Worm (Caenorhabditis elegans): ENCODE data around the gene nhr-242.

Gene nhr-242

ce11 chrIV:2599634-2600033, 18.3 kb upstream of the nhr-242 start (continued):
- peak; percentile 60; the same call in 1 of the 2 replicates for TF ChIP-seq nfyb-1 (GFP tag; IDR thresholded peaks at IDR 0.05)
- peak; percentile 21 for TF ChIP-seq pha-4 (tag; optimal IDR thresholded peaks at IDR 0.05)
- peak; percentile 87 for TF ChIP-seq hmg-1.2 (GFP tag; IDR thresholded peaks at IDR 0.05)
- TF ChIP-seq hlh-12 (tag; optimal IDR thresholded peaks at IDR 0.05): no peak
- TF ChIP-seq chd-7 (tag; optimal IDR thresholded peaks at IDR 0.05): no peak
- peak; percentile 41 for TF ChIP-seq tbp1 (GFP tag; optimal IDR thresholded peaks at IDR 0.05)
- TF ChIP-seq attf-5 (GFP tag; optimal IDR thresholded peaks at IDR 0.05): peak; percentile 85
- no peak for TF ChIP-seq nhr-27 (tag; optimal IDR thresholded peaks at IDR 0.05)
- peak; percentile 73 for TF ChIP-seq nhr-80 (tag; optimal IDR thresholded peaks at IDR 0.05)
- no peak for TF ChIP-seq nhr-179 (tag; optimal IDR thresholded peaks at IDR 0.05)
- TF ChIP-seq rec-8 (tag; optimal IDR thresholded peaks at IDR 0.05): no peak
- no peak for TF ChIP-seq fkh-3 (tag; optimal IDR thresholded peaks at IDR 0.05)
- TF ChIP-seq mcd-1 (GFP tag; IDR thresholded peaks at IDR 0.05): peak; percentile 70
- no peak for TF ChIP-seq snpc-1.3 (tag; optimal IDR thresholded peaks at IDR 0.05; ENCODE audit: insufficient read depth)
- TF ChIP-seq nhr-90 (tag; optimal IDR thresholded peaks at IDR 0.05): no peak
- TF ChIP-seq K11D2.4 (GFP tag; IDR thresholded peaks at IDR 0.05): peak; percentile 60; the same call in 1 of the 2 replicates
- peak; percentile 29 for TF ChIP-seq F23B12.7 (tag; optimal IDR thresholded peaks at IDR 0.05; ENCODE audit: insufficient read depth)
- TF ChIP-seq lin-26 (GFP tag; IDR thresholded peaks at IDR 0.05): 0 out of 2 replicates have a peak, but pooled peaks have one; percentile 37
- peak; percentile 32 for TF ChIP-seq K12H6.12 (tag; optimal IDR thresholded peaks at IDR 0.05)
- peak; percentile 68 for TF ChIP-seq ceh-27 (GFP tag; optimal IDR thresholded peaks at IDR 0.05)
- no peak for TF ChIP-seq ceh-58 (GFP tag; IDR thresholded peaks at IDR 0.05)
- no peak for TF ChIP-seq ztf-6 (GFP tag; IDR thresholded peaks at IDR 0.05)
- no peak for TF ChIP-seq F22D6.2 (tag; optimal IDR thresholded peaks at IDR 0.05)
- no peak for TF ChIP-seq T26A5.8 (tag; optimal IDR thresholded peaks at IDR 0.05)
- no peak for TF ChIP-seq ceh-100 (GFP tag; IDR thresholded peaks at IDR 0.05)
- TF ChIP-seq attf-3 (GFP tag; conservative IDR thresholded peaks at IDR 0.05): 0 out of 2 replicates have a peak, but pooled peaks have one; percentile 12
- no peak for TF ChIP-seq D2030.7 (GFP tag; IDR thresholded peaks at IDR 0.05)

ce11 chrIV:2597417-2597816, 16.0 kb upstream of the nhr-242 start, which contains the start of gene Y69A2AR.47:
Gene Y69A2AR.47, plus strand, starts transcription at chrIV:2597717.
- TF ChIP-seq dox-1 (GFP tag; IDR thresholded peaks at IDR 0.05) (no peak), lin-40 (tag; optimal IDR thresholded peaks at IDR 0.05) (no peak), egl-44 (GFP tag; IDR thresholded peaks at IDR 0.05) (no peak), repo-1 (tag; optimal IDR thresholded peaks at IDR 0.05) (no peak), hmg-1.2 (GFP tag; IDR thresholded peaks at IDR 0.05) (no peak), T26A5.8 (tag; optimal IDR thresholded peaks at IDR 0.05) (no peak), somi-1 (GFP tag; optimal IDR thresholded peaks at IDR 0.05) (no peak), mcd-1 (GFP tag; IDR thresholded peaks at IDR 0.05) (no peak), ceh-58 (GFP tag; IDR thresholded peaks at IDR 0.05) (no peak)

DNA sequence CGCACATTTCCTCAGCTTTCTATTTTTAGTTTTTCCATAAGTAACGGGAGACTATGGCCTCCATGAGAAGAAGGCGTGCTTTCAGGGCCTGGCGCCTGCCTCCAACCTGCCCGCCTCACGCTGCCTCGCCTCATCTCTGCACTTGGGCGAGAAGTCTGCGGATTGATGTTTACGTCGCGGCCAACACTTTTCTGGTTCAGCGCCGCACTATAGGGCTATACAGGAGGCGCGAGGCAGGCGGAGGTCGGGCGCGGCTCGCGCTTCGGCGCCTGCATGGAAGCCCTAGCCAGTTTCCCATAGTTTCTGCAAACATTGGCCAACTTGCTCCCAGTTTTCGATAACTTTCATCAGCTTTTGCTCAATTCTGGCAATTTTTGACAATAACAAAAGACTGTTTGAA, 8.3 kb downstream of the nhr-242 start:
- no peak for TF ChIP-seq F57C9.4 (tag; optimal IDR thresholded peaks at IDR 0.05)
- TF ChIP-seq madf-3 (GFP tag; IDR thresholded peaks at IDR 0.05): no peak
- TF ChIP-seq mel-28 (tag; optimal IDR thresholded peaks at IDR 0.05; ENCODE audit: borderline replicate concordance): no peak
- TF ChIP-seq ztf-3 (GFP tag; optimal IDR thresholded peaks at IDR 0.05): no peak
- no peak for TF ChIP-seq madf-6 (GFP tag; IDR thresholded peaks at IDR 0.05)
- peak; percentile 44; the same call in 1 of the 2 replicates for TF ChIP-seq egrh-3 (GFP tag; IDR thresholded peaks at IDR 0.05)
- no peak for TF ChIP-seq B0035.1 (tag; optimal IDR thresholded peaks at IDR 0.05)
- no peak for TF ChIP-seq nhr-80 (tag; optimal IDR thresholded peaks at IDR 0.05)
- TF ChIP-seq nfya-1 (tag; optimal IDR thresholded peaks at IDR 0.05; ENCODE audit: borderline replicate concordance, insufficient read depth): no peak
- TF ChIP-seq ceh-100 (GFP tag; IDR thresholded peaks at IDR 0.05): no peak
- TF ChIP-seq hrde-1 (tag; optimal IDR thresholded peaks at IDR 0.05; ENCODE audit: borderline replicate concordance): no peak
- no peak for TF ChIP-seq mxl-1 (tag; optimal IDR thresholded peaks at IDR 0.05)
- peak; percentile 84 for TF ChIP-seq zfh-2 (GFP tag; conservative IDR thresholded peaks at IDR 0.05)
- no peak for TF ChIP-seq Y79H2A.3 (GFP tag; conservative IDR thresholded peaks at IDR 0.05)
